Worm (Caenorhabditis elegans): ENCODE measurements around the gene C09G1.4.

C09G1.4 gene

DNA sequence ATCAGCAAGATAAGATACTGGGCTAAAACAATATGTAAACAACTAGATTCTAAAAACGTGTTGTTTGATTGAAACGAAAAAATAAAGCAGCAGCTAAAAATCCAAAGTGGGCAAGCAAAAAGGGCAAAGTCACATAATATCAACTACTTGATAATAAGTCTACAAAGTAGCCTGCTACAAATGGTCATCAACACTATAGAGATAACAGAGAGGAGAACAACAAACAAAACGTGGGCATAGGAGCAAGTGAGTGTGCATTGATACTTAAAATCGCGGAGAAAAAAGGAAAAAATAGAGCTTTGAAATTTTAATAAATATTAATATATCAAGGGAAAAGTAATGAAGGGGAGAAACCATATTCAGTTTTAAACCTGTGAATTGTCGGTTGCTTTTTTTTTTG is 35.4 kb upstream of the C09G1.4 start (continued):
- no peak for TF ChIP-seq unc-130 (GFP tag; optimal IDR thresholded peaks at IDR 0.05)
- no peak for TF ChIP-seq mxl-3 (GFP tag; optimal IDR thresholded peaks at IDR 0.05)
- no peak for TF ChIP-seq nhr-237 (tag; optimal IDR thresholded peaks at IDR 0.05)
- TF ChIP-seq nhr-77 (tag; optimal IDR thresholded peaks at IDR 0.05): peak; percentile 22
- no peak for TF ChIP-seq nhr-6 (tag; optimal IDR thresholded peaks at IDR 0.05)
- peak; percentile 95 for TF ChIP-seq nhr-28 (tag; optimal IDR thresholded peaks at IDR 0.05)
- TF ChIP-seq ceh-20 (GFP tag; IDR thresholded peaks at IDR 0.05): no peak
- no peak for TF ChIP-seq lin-1 (GFP tag; IDR thresholded peaks at IDR 0.05)
- no peak for TF ChIP-seq mxl-2 (GFP tag; conservative IDR thresholded peaks at IDR 0.05)
- no peak for TF ChIP-seq zfp-2 (tag; optimal IDR thresholded peaks at IDR 0.05)
- TF ChIP-seq daf-12 (tag; optimal IDR thresholded peaks at IDR 0.05): no peak
- no peak for TF ChIP-seq spr-3 (GFP tag; optimal IDR thresholded peaks at IDR 0.05)
- no peak for TF ChIP-seq R02D3.7 (tag; optimal IDR thresholded peaks at IDR 0.05)
- no peak for TF ChIP-seq mes-2 (tag; optimal IDR thresholded peaks at IDR 0.05; ENCODE audit: poor library complexity, severe bottlenecking)
- no peak for TF ChIP-seq daf-19 (GFP tag; conservative IDR thresholded peaks at IDR 0.05)
- no peak for TF ChIP-seq spr-1 (tag; optimal IDR thresholded peaks at IDR 0.05)
- no peak for TF ChIP-seq nhr-102 (tag; optimal IDR thresholded peaks at IDR 0.05)
- no peak for TF ChIP-seq ceh-62 (tag; optimal IDR thresholded peaks at IDR 0.05)
- TF ChIP-seq sdz-12 (GFP tag; optimal IDR thresholded peaks at IDR 0.05): no peak
- no peak for TF ChIP-seq Y105C5A.15 (GFP tag; IDR thresholded peaks at IDR 0.05)
- TF ChIP-seq dmd-9 (GFP tag; IDR thresholded peaks at IDR 0.05): no peak
- TF ChIP-seq ceh-28 (tag; optimal IDR thresholded peaks at IDR 0.05): no peak
- TF ChIP-seq tag-97 (GFP tag; IDR thresholded peaks at IDR 0.05): no peak
- TF ChIP-seq duxl-1 (tag; optimal IDR thresholded peaks at IDR 0.05; ENCODE audit: poor library complexity): no peak
- no peak for TF ChIP-seq ceh-44 (GFP tag; IDR thresholded peaks at IDR 0.05)
- no peak for TF ChIP-seq mep-1 (tag; optimal IDR thresholded peaks at IDR 0.05)

DNA sequence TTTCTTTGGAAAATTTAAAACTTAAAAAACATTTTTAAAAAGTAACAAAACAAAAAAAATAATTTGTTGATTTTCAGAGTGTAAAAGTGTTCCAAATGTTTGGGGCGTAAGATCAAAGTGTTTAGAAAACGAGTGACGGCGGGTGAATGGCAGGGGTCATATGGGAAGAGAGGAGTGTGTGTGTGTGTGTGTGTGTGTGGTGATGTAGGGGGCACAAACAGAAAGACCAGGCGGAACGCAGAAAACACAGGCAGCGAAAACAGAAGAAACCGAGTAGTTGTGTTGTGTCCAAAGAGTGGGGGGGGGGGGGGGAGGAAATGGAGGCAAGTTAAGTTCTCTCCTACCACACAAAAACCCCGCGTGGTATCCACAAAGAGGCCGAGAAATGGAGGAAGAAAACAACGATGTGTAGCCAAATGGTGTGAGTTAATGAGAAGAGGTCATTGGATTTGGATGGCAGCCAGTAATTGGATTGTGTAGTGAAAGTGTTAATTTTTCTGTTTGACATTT is 33.8 kb upstream of the C09G1.4 start, which contains the start of gene B0395.3:
B0395.3 (minus strand) TSS at position 51 of the 510 bp plus-strand sequence.
- TF ChIP-seq unc-62 (GFP tag; optimal IDR thresholded peaks at IDR 0.05 in 1 of 2): peak in 1 of 2 experiments; percentile 97
- no peak for TF ChIP-seq unc-62 (tag; optimal IDR thresholded peaks at IDR 0.05)
- TF ChIP-seq cey-2 (tag; optimal IDR thresholded peaks at IDR 0.05; ENCODE audit: borderline replicate concordance, insufficient read depth): no peak
- TF ChIP-seq ceh-20 (GFP tag; IDR thresholded peaks at IDR 0.05): no peak
- TF ChIP-seq hlh-30 (tag; optimal IDR thresholded peaks at IDR 0.05; ENCODE audit: insufficient read depth): peak; percentile 95
- TF ChIP-seq nhr-11 (tag; optimal IDR thresholded peaks at IDR 0.05): peak; percentile 58
- no peak; the same call in 1 of the 2 replicates for TF ChIP-seq T26A8.4 (GFP tag; IDR thresholded peaks at IDR 0.05)
- peak; percentile 24 for TF ChIP-seq nhr-25 (tag; optimal IDR thresholded peaks at IDR 0.05; ENCODE audit: borderline replicate concordance, insufficient read depth)
- TF ChIP-seq Y75B8A.6 (GFP tag; IDR thresholded peaks at IDR 0.05): no peak
- TF ChIP-seq tag-97 (GFP tag; IDR thresholded peaks at IDR 0.05): no peak
- TF ChIP-seq gei-8 (GFP tag; optimal IDR thresholded peaks at IDR 0.05): no peak
- TF ChIP-seq arid-1 (GFP tag; conservative IDR thresholded peaks at IDR 0.05): no peak
- no peak for TF ChIP-seq ama-1 (optimal IDR thresholded peaks at IDR 0.05)
- TF ChIP-seq dmd-6 (GFP tag; IDR thresholded peaks at IDR 0.05): peak; percentile 75
- TF ChIP-seq madf-5 (GFP tag; IDR thresholded peaks at IDR 0.05): no peak
- TF ChIP-seq Y105C5A.15 (GFP tag; IDR thresholded peaks at IDR 0.05): no peak
- TF ChIP-seq pqm-1 (tag; optimal IDR thresholded peaks at IDR 0.05): no peak
- TF ChIP-seq hlh-11 (tag; optimal IDR thresholded peaks at IDR 0.05): peak; percentile 87
- no peak for TF ChIP-seq madf-9 (GFP tag; conservative IDR thresholded peaks at IDR 0.05)
- TF ChIP-seq dpl-1 (GFP tag; optimal IDR thresholded peaks at IDR 0.05): no peak
- peak; percentile 23 for TF ChIP-seq aha-1 (tag)
- TF ChIP-seq snpc-1.2 (GFP tag; IDR thresholded peaks at IDR 0.05): no peak
- TF ChIP-seq mep-1 (tag; optimal IDR thresholded peaks at IDR 0.05): peak; percentile 69
- no peak for TF ChIP-seq ZK546.5 (tag; optimal IDR thresholded peaks at IDR 0.05)
- TF ChIP-seq lin-38 (GFP tag; IDR thresholded peaks at IDR 0.05): no peak
- TF ChIP-seq nhr-102 (tag; optimal IDR thresholded peaks at IDR 0.05): no peak
- TF ChIP-seq lsy-2 (tag; optimal IDR thresholded peaks at IDR 0.05): peak in 1 of 2 experiments; percentile 30
- peak in 1 of 2 experiments; percentile 66 for TF ChIP-seq daf-16 (GFP tag; optimal IDR thresholded peaks at IDR 0.05)
- TF ChIP-seq daf-16 (tag; optimal IDR thresholded peaks at IDR 0.05): peak; percentile 67
- TF ChIP-seq hmg-1.1 (GFP tag; IDR thresholded peaks at IDR 0.05): peak; percentile 75
- TF ChIP-seq nhr-237 (tag; optimal IDR thresholded peaks at IDR 0.05): no peak

Data from whole organism, L4 larva.